Fruit fly (Drosophila melanogaster) whole organism, pupa: ENCODE results near the gene CG42818.

Source experiments
- CG10348 ChIP-seq: fragments of 200-800 bp; sonication (Bioruptor generic); IDR thresholded peaks from 2 replicates; pipeline ENCODE4 v1.3.6; 2022; ENCODE audit warnings: missing biosample characterization, missing genetic modification characterization
- CG12605 ChIP-seq: fragments of 200-800 bp; sonication (Bioruptor generic); IDR thresholded peaks from 2 replicates; pipeline ENCODE4 v1.3.6; 2022; ENCODE audit warnings: missing biosample characterization, missing genetic modification characterization
- CG13204 ChIP-seq: fragments of 200-800 bp; sonication (Bioruptor generic); optimal IDR thresholded peaks from 2 replicates; lab custom pipeline; 2018; ENCODE audit warnings: missing biosample characterization, mild to moderate bottlenecking, missing genetic modification characterization, moderate library complexity
- CG14655 ChIP-seq: fragments of 200-800 bp; sonication (Bioruptor generic); optimal IDR thresholded peaks from 3 replicates; lab custom pipeline; 2017; ENCODE audit warnings: mild to moderate bottlenecking, missing biosample characterization, missing genetic modification reagents, missing genetic modification characterization
- CG15710 ChIP-seq: fragments of 200-800 bp; sonication (Bioruptor generic); optimal IDR thresholded peaks from 2 replicates; lab custom pipeline; 2018; ENCODE audit warnings: missing biosample characterization, mild to moderate bottlenecking, missing genetic modification characterization, moderate library complexity
- CG17806 ChIP-seq: fragments of 200-800 bp; sonication (Bioruptor generic); optimal IDR thresholded peaks from 2 replicates; lab custom pipeline; 2018; ENCODE audit warnings: missing biosample characterization, mild to moderate bottlenecking, missing genetic modification characterization, moderate library complexity
- CG32121 ChIP-seq: fragments of 200-800 bp; sonication (Bioruptor generic); IDR thresholded peaks from 2 replicates; pipeline ENCODE4 v1.3.6; 2022; ENCODE audit warnings: missing biosample characterization, missing genetic modification characterization
- CG34367 ChIP-seq: fragments of 200-800 bp; sonication (Bioruptor generic); optimal IDR thresholded peaks from 2 replicates; lab custom pipeline; 2018; ENCODE audit warnings: missing biosample characterization, mild to moderate bottlenecking, missing genetic modification characterization
- CG4496 ChIP-seq: fragments of 200-800 bp; sonication (Bioruptor generic); IDR thresholded peaks from 3 replicates; pipeline ENCODE4 v1.3.6; 2022; ENCODE audit warnings: missing biosample characterization, missing genetic modification characterization
- CG8159 ChIP-seq: fragments of 200-800 bp; sonication (Bioruptor generic); optimal IDR thresholded peaks from 3 replicates; lab custom pipeline; 2018; ENCODE audit warnings: missing biosample characterization, mild to moderate bottlenecking, missing genetic modification characterization, moderate library complexity
- CG8301 ChIP-seq: fragments of 200-800 bp; sonication (Bioruptor generic); optimal IDR thresholded peaks from 2 replicates; lab custom pipeline; 2018; ENCODE audit warnings: missing biosample characterization, mild to moderate bottlenecking, missing genetic modification characterization
- CG9948 ChIP-seq: fragments of 200-800 bp; sonication (Bioruptor generic); optimal IDR thresholded peaks from 2 replicates; lab custom pipeline; 2018; ENCODE audit warnings: missing biosample characterization, mild to moderate bottlenecking, missing genetic modification characterization, moderate library complexity
- D1 ChIP-seq: fragments of 200-800 bp; sonication (Bioruptor generic); optimal IDR thresholded peaks from 2 replicates; lab custom pipeline; 2018; ENCODE audit warnings: missing biosample characterization, mild to moderate bottlenecking, missing genetic modification characterization, moderate library complexity
- EcR ChIP-seq: fragments of 200-800 bp; sonication (Bioruptor generic); optimal IDR thresholded peaks from 3 replicates; lab custom pipeline; 2019; ENCODE audit warnings: missing biosample characterization, missing genetic modification characterization, mild to moderate bottlenecking, moderate library complexity, missing genetic modification reagents
- Ets98B ChIP-seq: fragments of 200-800 bp; sonication (Bioruptor generic); IDR thresholded peaks from 2 replicates; pipeline ENCODE4 v1.3.6; 2022; ENCODE audit warnings: missing biosample characterization, missing genetic modification characterization
- Pif1A ChIP-seq: fragments of 200-800 bp; sonication (Bioruptor generic); optimal IDR thresholded peaks from 3 replicates; lab custom pipeline; 2016; ENCODE audit warnings: missing biosample characterization, missing genetic modification characterization
- Pif1B ChIP-seq: fragments of 200-800 bp; sonication (Bioruptor generic); optimal IDR thresholded peaks from 3 replicates; lab custom pipeline; 2016; ENCODE audit warnings: missing biosample characterization, missing genetic modification characterization
- Snoo ChIP-seq: fragments of 200-800 bp; sonication (Bioruptor generic); optimal IDR thresholded peaks from 3 replicates; lab custom pipeline; 2017; ENCODE audit warnings: missing biosample characterization, mild to moderate bottlenecking, missing genetic modification characterization, inconsistent platforms
- fd96Ca ChIP-seq: fragments of 200-800 bp; sonication (Bioruptor generic); IDR thresholded peaks from 3 replicates; pipeline ENCODE4 v1.3.6; 2022; ENCODE audit warnings: missing biosample characterization, missing genetic modification characterization
- gl ChIP-seq: fragments of 200-800 bp; sonication (Bioruptor generic); optimal IDR thresholded peaks from 2 replicates; lab custom pipeline; 2018; ENCODE audit warnings: missing biosample characterization, mild to moderate bottlenecking, missing genetic modification characterization
- rn ChIP-seq: fragments of 200-800 bp; sonication (Bioruptor generic); IDR thresholded peaks from 2 replicates; pipeline ENCODE4 v1.3.6; 2022; ENCODE audit warnings: missing biosample characterization, missing genetic modification characterization

The CG42818 gene

dm6 chr2L:16287006-16287601 lies 45.4 kb downstream of the CG42818 start:
- TF ChIP-seq CG10348 (GFP tag; lab: Robert Waterston, UW) (no peak), Ets98B (GFP tag; lab: Robert Waterston, UW) (no peak), EcR (GFP tag; lab: Kevin White, UChicago) (no peak), D1 (no peak), Pif1A (GFP tag; lab: Kevin White, UChicago) (no peak), CG17806 (tag; lab: Kevin White, UChicago) (no peak), CG32121 (GFP tag; lab: Robert Waterston, UW) (no peak), CG8301 (tag; lab: Kevin White, UChicago) (no peak), CG9948 (no peak), Pif1B (GFP tag; lab: Kevin White, UChicago) (no peak), rn (GFP tag; lab: Robert Waterston, UW) (no peak), Snoo (tag; lab: Kevin White, UChicago) (no peak), CG4496 (GFP tag; lab: Robert Waterston, UW) (no peak), CG8159 (tag; lab: Kevin White, UChicago) (no peak), fd96Ca (GFP tag; lab: Robert Waterston, UW) (no peak), CG14655 (no peak), CG12605 (GFP tag; lab: Robert Waterston, UW) (no peak), CG34367 (no peak)

dm6 chr2L:16287602-16288392 lies 46.1 kb downstream of the CG42818 start, which contains the start of the genes crp and pkaap:
Gene crp, minus strand, starts transcription at chr2L:16287730.
Gene pkaap, plus strand, starts transcription at chr2L:16288290.
- TF ChIP-seq Snoo (tag; lab: Kevin White, UChicago) (peak; percentile 57), CG14655 (no peak), D1 (no peak), CG34367 (peak; percentile 34), fd96Ca (GFP tag; lab: Robert Waterston, UW) (no peak), CG8159 (tag; lab: Kevin White, UChicago) (peak; percentile 50), rn (GFP tag; lab: Robert Waterston, UW) (no peak), CG4496 (GFP tag; lab: Robert Waterston, UW) (no peak), CG8301 (tag; lab: Kevin White, UChicago) (no peak), gl (tag; lab: Kevin White, UChicago) (peak; percentile 18), Pif1B (GFP tag; lab: Kevin White, UChicago) (peak; percentile 64), CG32121 (GFP tag; lab: Robert Waterston, UW) (no peak), CG12605 (GFP tag; lab: Robert Waterston, UW) (no peak), CG13204 (peak; percentile 48), CG15710 (tag; lab: Kevin White, UChicago) (peak; percentile 12), Ets98B (GFP tag; lab: Robert Waterston, UW) (no peak), EcR (GFP tag; lab: Kevin White, UChicago) (no peak), CG10348 (GFP tag; lab: Robert Waterston, UW) (no peak), CG17806 (tag; lab: Kevin White, UChicago) (peak; percentile 1), Pif1A (GFP tag; lab: Kevin White, UChicago) (no peak)
- TF ChIP-seq, all 21 proteins: peak for 8

- TF ChIP-seq CG17806 (tag; lab: Kevin White, UChicago), result no peak
- TF ChIP-seq CG9948, result no peak
- TF ChIP-seq fd96Ca (GFP tag; lab: Robert Waterston, UW), result no peak
- TF ChIP-seq CG4496 (GFP tag; lab: Robert Waterston, UW), result no peak
- no peak for TF ChIP-seq gl (tag; lab: Kevin White, UChicago)
- TF ChIP-seq CG8159 (tag; lab: Kevin White, UChicago), result no peak
- TF ChIP-seq rn (GFP tag; lab: Robert Waterston, UW), result no peak
- TF ChIP-seq CG13204, result no peak
- no peak for TF ChIP-seq Pif1A (GFP tag; lab: Kevin White, UChicago)
- TF ChIP-seq CG14655, result no peak
- TF ChIP-seq CG34367, result no peak
- TF ChIP-seq CG15710 (tag; lab: Kevin White, UChicago), result no peak
- no peak for TF ChIP-seq Pif1B (GFP tag; lab: Kevin White, UChicago)
- no peak for TF ChIP-seq Snoo (tag; lab: Kevin White, UChicago)
- no peak for TF ChIP-seq CG32121 (GFP tag; lab: Robert Waterston, UW)
- no peak for TF ChIP-seq CG8301 (tag; lab: Kevin White, UChicago)
- TF ChIP-seq EcR (GFP tag; lab: Kevin White, UChicago), result no peak
- no peak for TF ChIP-seq CG10348 (GFP tag; lab: Robert Waterston, UW)
- TF ChIP-seq Ets98B (GFP tag; lab: Robert Waterston, UW), result no peak
Measured at dm6 chr2L:16288393-16288731, 46.6 kb downstream of the CG42818 start.

dm6 chr2L:16290984-16291383 lies 49.2 kb downstream of the CG42818 start, which contains the start of gene CG17329:
Gene CG17329, plus strand, starts transcription at chr2L:16291284.
- TF ChIP-seq CG14655, result no peak
- TF ChIP-seq CG13204, result no peak
- TF ChIP-seq CG8159 (tag; lab: Kevin White, UChicago), result no peak
- TF ChIP-seq rn (GFP tag; lab: Robert Waterston, UW), result no peak
- TF ChIP-seq CG9948, result no peak
- no peak for TF ChIP-seq CG4496 (GFP tag; lab: Robert Waterston, UW)
- TF ChIP-seq Snoo (tag; lab: Kevin White, UChicago), result no peak
- TF ChIP-seq Pif1A (GFP tag; lab: Kevin White, UChicago), result no peak
- no peak for TF ChIP-seq CG34367
- no peak for TF ChIP-seq CG10348 (GFP tag; lab: Robert Waterston, UW)
- no peak for TF ChIP-seq CG12605 (GFP tag; lab: Robert Waterston, UW)
- TF ChIP-seq CG17806 (tag; lab: Kevin White, UChicago), result no peak
- no peak for TF ChIP-seq D1
- no peak for TF ChIP-seq Pif1B (GFP tag; lab: Kevin White, UChicago)
